Fruit fly (Drosophila melanogaster) whole organism, pupa: Measurements from ENCODE around the gene lin-28.

ENCODE experiments used
- CG10348 ChIP-seq: fragments of 200-800 bp; sonication (Bioruptor generic); IDR thresholded peaks from 2 replicates; pipeline ENCODE4 v1.3.6; 2022; ENCODE audit warnings: missing biosample characterization, missing genetic modification characterization
- CG12605 ChIP-seq: fragments of 200-800 bp; sonication (Bioruptor generic); IDR thresholded peaks from 2 replicates; pipeline ENCODE4 v1.3.6; 2022; ENCODE audit warnings: missing biosample characterization, missing genetic modification characterization
- CG13204 ChIP-seq: fragments of 200-800 bp; sonication (Bioruptor generic); optimal IDR thresholded peaks from 2 replicates; lab custom pipeline; 2018; ENCODE audit warnings: missing biosample characterization, mild to moderate bottlenecking, missing genetic modification characterization, moderate library complexity
- CG14655 ChIP-seq: fragments of 200-800 bp; sonication (Bioruptor generic); optimal IDR thresholded peaks from 3 replicates; lab custom pipeline; 2017; ENCODE audit warnings: mild to moderate bottlenecking, missing biosample characterization, missing genetic modification reagents, missing genetic modification characterization
- CG15710 ChIP-seq: fragments of 200-800 bp; sonication (Bioruptor generic); optimal IDR thresholded peaks from 2 replicates; lab custom pipeline; 2018; ENCODE audit warnings: missing biosample characterization, mild to moderate bottlenecking, missing genetic modification characterization, moderate library complexity
- CG17806 ChIP-seq: fragments of 200-800 bp; sonication (Bioruptor generic); optimal IDR thresholded peaks from 2 replicates; lab custom pipeline; 2018; ENCODE audit warnings: missing biosample characterization, mild to moderate bottlenecking, missing genetic modification characterization, moderate library complexity
- CG32121 ChIP-seq: fragments of 200-800 bp; sonication (Bioruptor generic); IDR thresholded peaks from 2 replicates; pipeline ENCODE4 v1.3.6; 2022; ENCODE audit warnings: missing biosample characterization, missing genetic modification characterization
- CG34367 ChIP-seq: fragments of 200-800 bp; sonication (Bioruptor generic); optimal IDR thresholded peaks from 2 replicates; lab custom pipeline; 2018; ENCODE audit warnings: missing biosample characterization, mild to moderate bottlenecking, missing genetic modification characterization
- CG4496 ChIP-seq: fragments of 200-800 bp; sonication (Bioruptor generic); IDR thresholded peaks from 3 replicates; pipeline ENCODE4 v1.3.6; 2022; ENCODE audit warnings: missing biosample characterization, missing genetic modification characterization
- CG8159 ChIP-seq: fragments of 200-800 bp; sonication (Bioruptor generic); optimal IDR thresholded peaks from 3 replicates; lab custom pipeline; 2018; ENCODE audit warnings: missing biosample characterization, mild to moderate bottlenecking, missing genetic modification characterization, moderate library complexity
- CG8301 ChIP-seq: fragments of 200-800 bp; sonication (Bioruptor generic); optimal IDR thresholded peaks from 2 replicates; lab custom pipeline; 2018; ENCODE audit warnings: missing biosample characterization, mild to moderate bottlenecking, missing genetic modification characterization
- CG9948 ChIP-seq: fragments of 200-800 bp; sonication (Bioruptor generic); optimal IDR thresholded peaks from 2 replicates; lab custom pipeline; 2018; ENCODE audit warnings: missing biosample characterization, mild to moderate bottlenecking, missing genetic modification characterization, moderate library complexity
- D1 ChIP-seq: fragments of 200-800 bp; sonication (Bioruptor generic); optimal IDR thresholded peaks from 2 replicates; lab custom pipeline; 2018; ENCODE audit warnings: missing biosample characterization, mild to moderate bottlenecking, missing genetic modification characterization, moderate library complexity
- EcR ChIP-seq: fragments of 200-800 bp; sonication (Bioruptor generic); optimal IDR thresholded peaks from 3 replicates; lab custom pipeline; 2019; ENCODE audit warnings: missing biosample characterization, missing genetic modification characterization, mild to moderate bottlenecking, moderate library complexity, missing genetic modification reagents
- Ets98B ChIP-seq: fragments of 200-800 bp; sonication (Bioruptor generic); IDR thresholded peaks from 2 replicates; pipeline ENCODE4 v1.3.6; 2022; ENCODE audit warnings: missing biosample characterization, missing genetic modification characterization
- Pif1A ChIP-seq: fragments of 200-800 bp; sonication (Bioruptor generic); optimal IDR thresholded peaks from 3 replicates; lab custom pipeline; 2016; ENCODE audit warnings: missing biosample characterization, missing genetic modification characterization
- Pif1B ChIP-seq: fragments of 200-800 bp; sonication (Bioruptor generic); optimal IDR thresholded peaks from 3 replicates; lab custom pipeline; 2016; ENCODE audit warnings: missing biosample characterization, missing genetic modification characterization
- Snoo ChIP-seq: fragments of 200-800 bp; sonication (Bioruptor generic); optimal IDR thresholded peaks from 3 replicates; lab custom pipeline; 2017; ENCODE audit warnings: missing biosample characterization, mild to moderate bottlenecking, missing genetic modification characterization, inconsistent platforms
- fd96Ca ChIP-seq: fragments of 200-800 bp; sonication (Bioruptor generic); IDR thresholded peaks from 3 replicates; pipeline ENCODE4 v1.3.6; 2022; ENCODE audit warnings: missing biosample characterization, missing genetic modification characterization
- gl ChIP-seq: fragments of 200-800 bp; sonication (Bioruptor generic); optimal IDR thresholded peaks from 2 replicates; lab custom pipeline; 2018; ENCODE audit warnings: missing biosample characterization, mild to moderate bottlenecking, missing genetic modification characterization
- rn ChIP-seq: fragments of 200-800 bp; sonication (Bioruptor generic); IDR thresholded peaks from 2 replicates; pipeline ENCODE4 v1.3.6; 2022; ENCODE audit warnings: missing biosample characterization, missing genetic modification characterization

lin-28 gene

DNA sequence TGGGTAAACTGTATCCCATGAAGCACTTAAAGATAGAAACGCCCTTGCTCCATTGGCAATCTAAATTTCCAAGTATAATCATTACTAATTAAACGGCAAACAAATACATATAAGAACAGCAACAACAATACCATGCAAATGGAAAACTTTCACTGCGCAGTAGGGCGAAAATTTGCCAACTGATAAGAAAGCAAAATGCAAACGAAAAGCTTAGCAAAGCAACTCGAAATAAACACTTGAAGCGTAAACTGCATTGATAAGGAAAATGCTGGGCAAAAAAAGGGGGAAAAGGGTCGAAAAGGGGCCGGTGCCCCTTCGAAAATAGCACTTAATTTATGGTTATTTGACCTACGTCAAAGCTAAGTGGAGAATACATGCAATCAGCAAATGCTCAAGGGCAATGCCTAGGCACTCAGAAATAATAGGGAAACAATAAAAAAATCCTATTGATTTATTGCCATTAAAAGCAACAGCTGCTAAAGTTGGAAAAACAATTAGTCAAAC is 15.9 kb upstream of the lin-28 start:
- TF ChIP-seq Pif1A (GFP tag; lab: Kevin White, UChicago) (no peak), D1 (tag; lab: Kevin White, UChicago) (no peak), CG13204 (GFP tag; lab: Kevin White, UChicago) (no peak), CG14655 (GFP tag; lab: Kevin White, UChicago) (no peak), CG12605 (GFP tag; lab: Robert Waterston, UW) (no peak), Snoo (no peak), CG4496 (GFP tag; lab: Robert Waterston, UW) (no peak), CG15710 (no peak), CG34367 (no peak), CG8159 (tag; lab: Kevin White, UChicago) (no peak), CG32121 (GFP tag; lab: Robert Waterston, UW) (no peak), fd96Ca (GFP tag; lab: Robert Waterston, UW) (no peak), EcR (GFP tag; lab: Kevin White, UChicago) (no peak), rn (GFP tag; lab: Robert Waterston, UW) (no peak), Ets98B (GFP tag; lab: Robert Waterston, UW) (no peak), CG10348 (GFP tag; lab: Robert Waterston, UW) (no peak), gl (tag; lab: Kevin White, UChicago) (no peak), CG8301 (no peak), CG9948 (tag; lab: Kevin White, UChicago) (no peak), Pif1B (GFP tag; lab: Kevin White, UChicago) (no peak)

DNA sequence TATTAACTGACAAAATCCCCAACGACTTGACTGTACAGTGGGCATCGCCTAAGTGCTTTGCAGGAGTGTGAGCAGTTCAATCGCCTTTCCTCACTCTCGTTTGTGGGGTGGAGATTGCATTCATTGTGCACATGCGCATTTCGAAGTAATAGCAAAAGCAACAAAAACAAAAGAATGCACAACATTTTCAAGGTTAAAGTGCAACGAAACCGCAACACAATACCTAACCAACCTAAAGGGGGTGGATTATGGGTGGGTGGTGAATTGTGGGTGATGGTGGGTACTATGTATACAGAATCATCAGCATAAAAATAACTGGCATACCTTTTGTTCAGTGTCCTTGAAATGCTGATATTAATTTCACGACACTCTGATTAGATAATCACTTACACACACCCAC is 15.0 kb upstream of the lin-28 start:
- TF ChIP-seq gl (tag; lab: Kevin White, UChicago): no peak
- TF ChIP-seq EcR (GFP tag; lab: Kevin White, UChicago): peak; percentile 85
- TF ChIP-seq rn (GFP tag; lab: Robert Waterston, UW): no peak
- no peak for TF ChIP-seq Ets98B (GFP tag; lab: Robert Waterston, UW)
- no peak for TF ChIP-seq CG8159 (tag; lab: Kevin White, UChicago)
- no peak for TF ChIP-seq CG32121 (GFP tag; lab: Robert Waterston, UW)
- no peak for TF ChIP-seq CG4496 (GFP tag; lab: Robert Waterston, UW)
- TF ChIP-seq Pif1A (GFP tag; lab: Kevin White, UChicago): no peak

dm6 chr3L:5640689-5641088 is 13.8 kb upstream of the lin-28 start:
- TF ChIP-seq CG10348 (GFP tag; lab: Robert Waterston, UW): no peak
- TF ChIP-seq Snoo: no peak
- no peak for TF ChIP-seq Pif1B (GFP tag; lab: Kevin White, UChicago)
- TF ChIP-seq CG32121 (GFP tag; lab: Robert Waterston, UW): no peak
- no peak for TF ChIP-seq fd96Ca (GFP tag; lab: Robert Waterston, UW)

- TF ChIP-seq Snoo: no peak
- TF ChIP-seq CG9948 (tag; lab: Kevin White, UChicago): no peak
- TF ChIP-seq Pif1B (GFP tag; lab: Kevin White, UChicago): no peak
- no peak for TF ChIP-seq CG8301
- no peak for TF ChIP-seq CG32121 (GFP tag; lab: Robert Waterston, UW)
- no peak for TF ChIP-seq D1 (tag; lab: Kevin White, UChicago)
- TF ChIP-seq CG8159 (tag; lab: Kevin White, UChicago): no peak
- no peak for TF ChIP-seq CG34367
- TF ChIP-seq CG12605 (GFP tag; lab: Robert Waterston, UW): no peak
- no peak for TF ChIP-seq CG14655 (GFP tag; lab: Kevin White, UChicago)
- no peak for TF ChIP-seq Ets98B (GFP tag; lab: Robert Waterston, UW)
- TF ChIP-seq CG10348 (GFP tag; lab: Robert Waterston, UW): no peak
- no peak for TF ChIP-seq Pif1A (GFP tag; lab: Kevin White, UChicago)
- TF ChIP-seq fd96Ca (GFP tag; lab: Robert Waterston, UW): no peak
- no peak for TF ChIP-seq rn (GFP tag; lab: Robert Waterston, UW)
- no peak for TF ChIP-seq CG4496 (GFP tag; lab: Robert Waterston, UW)
- TF ChIP-seq CG15710: no peak
- TF ChIP-seq EcR (GFP tag; lab: Kevin White, UChicago): no peak
- TF ChIP-seq, all 21 proteins: peak for 0
Measured at dm6 chr3L:5641120-5641519, 13.4 kb upstream of the lin-28 start.

DNA sequence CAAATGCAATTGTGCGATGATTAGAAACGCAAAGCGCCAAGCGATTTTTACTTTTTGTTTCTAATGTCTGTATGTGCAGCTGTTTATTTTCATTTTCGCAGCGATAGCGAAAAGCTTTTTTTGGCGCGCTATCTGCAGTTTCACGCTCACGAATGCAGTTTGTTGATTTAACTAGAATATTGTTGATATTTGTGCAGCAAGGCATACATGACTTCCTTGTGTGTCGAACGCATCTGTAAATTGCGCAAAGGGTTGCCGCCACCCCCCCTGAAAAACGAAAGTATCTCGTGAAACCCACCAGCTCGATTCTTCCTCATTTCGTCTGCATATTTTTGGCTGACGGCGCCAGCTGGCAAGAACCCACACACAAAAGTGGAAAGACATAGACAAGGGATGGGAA is 12.9 kb upstream of the lin-28 start:
- no peak for TF ChIP-seq CG17806 (tag; lab: Kevin White, UChicago)
- TF ChIP-seq CG8159 (tag; lab: Kevin White, UChicago): no peak
- no peak for TF ChIP-seq Pif1A (GFP tag; lab: Kevin White, UChicago)
- TF ChIP-seq CG34367: no peak
- TF ChIP-seq CG4496 (GFP tag; lab: Robert Waterston, UW): no peak
- no peak for TF ChIP-seq CG15710
- no peak for TF ChIP-seq D1 (tag; lab: Kevin White, UChicago)
- TF ChIP-seq CG32121 (GFP tag; lab: Robert Waterston, UW): no peak
- no peak for TF ChIP-seq CG9948 (tag; lab: Kevin White, UChicago)
- TF ChIP-seq CG12605 (GFP tag; lab: Robert Waterston, UW): no peak
- no peak for TF ChIP-seq CG14655 (GFP tag; lab: Kevin White, UChicago)
- TF ChIP-seq Snoo: no peak
- no peak for TF ChIP-seq Pif1B (GFP tag; lab: Kevin White, UChicago)

DNA sequence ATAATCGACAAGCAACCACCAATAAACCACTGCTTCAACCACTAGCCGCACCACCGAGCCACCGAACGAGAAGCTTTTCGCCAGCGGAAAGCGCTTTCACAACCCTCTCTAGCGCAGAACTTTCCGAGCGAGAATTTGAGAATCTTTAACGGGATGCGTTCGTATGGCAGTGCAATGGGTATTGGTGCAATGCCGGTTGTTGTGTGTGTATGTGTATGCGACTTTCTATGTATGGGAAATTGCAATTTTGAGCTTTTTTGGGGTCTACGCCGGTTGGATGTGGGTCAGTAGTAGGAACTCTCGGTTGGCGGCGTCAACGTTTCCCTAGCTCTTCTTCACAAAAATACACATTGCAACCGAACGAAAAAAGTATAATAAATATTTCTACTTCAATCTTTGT is 11.6 kb upstream of the lin-28 start:
- TF ChIP-seq CG34367 (no peak), CG12605 (GFP tag; lab: Robert Waterston, UW) (no peak), CG14655 (GFP tag; lab: Kevin White, UChicago) (no peak), Snoo (no peak), CG17806 (tag; lab: Kevin White, UChicago) (no peak), gl (tag; lab: Kevin White, UChicago) (no peak), Ets98B (GFP tag; lab: Robert Waterston, UW) (no peak), Pif1A (GFP tag; lab: Kevin White, UChicago) (no peak), CG13204 (GFP tag; lab: Kevin White, UChicago) (no peak), CG9948 (tag; lab: Kevin White, UChicago) (no peak)
- TF ChIP-seq, all 21 proteins: peak for 0
